Fruit fly (Drosophila melanogaster) Kc167 (cell line): ENCODE data around the gene Sh.

Experiments used
- Myc ChIP-seq: fragments of >200 bp; optimal IDR thresholded peaks from 2 replicates; lab custom pipeline; 2017; ENCODE audit warnings: missing external identifiers
- Sin3A ChIP-seq: fragments of >200 bp; optimal IDR thresholded peaks from 2 replicates; lab custom pipeline; 2018; ENCODE audit warnings: missing external identifiers
- h ChIP-seq: fragments of >200 bp; optimal IDR thresholded peaks from 3 replicates; lab custom pipeline; 2018; ENCODE audit warnings: missing external identifiers
- insv ChIP-seq: fragments of >200 bp; optimal IDR thresholded peaks from 3 replicates; lab custom pipeline; 2018; ENCODE audit warnings: missing external identifiers
- psq ChIP-seq: fragments of >200 bp; optimal IDR thresholded peaks from 2 replicates; lab custom pipeline; 2017; ENCODE audit warnings: missing external identifiers
- ttk ChIP-seq: sonication (Bioruptor generic); optimal IDR thresholded peaks from 2 replicates; lab custom pipeline; 2017; ENCODE audit warnings: missing external identifiers

The Sh gene

dm6 chrX:17886449-17887207 lies 176.4 kb downstream of the Sh start:
- TF ChIP-seq Myc (lab: Kevin White, UChicago) (no peak), insv (no peak), Sin3A (lab: Kevin White, UChicago) (no peak), psq (lab: Kevin White, UChicago) (no peak), h (lab: Kevin White, UChicago) (no peak), ttk (no peak)

- TF ChIP-seq h (lab: Kevin White, UChicago) = no peak
- TF ChIP-seq Myc (lab: Kevin White, UChicago) = no peak
- TF ChIP-seq ttk = no peak
- no peak for TF ChIP-seq Sin3A (lab: Kevin White, UChicago)
- no peak for TF ChIP-seq insv
- TF ChIP-seq psq (lab: Kevin White, UChicago) = no peak
These were observed 177.0 kb downstream of the Sh start for dm6 chrX:17886107-17886448.

- no peak for TF ChIP-seq Sin3A (lab: Kevin White, UChicago)
- TF ChIP-seq Myc (lab: Kevin White, UChicago) = no peak
- TF ChIP-seq insv = no peak
These were observed 177.8 kb downstream of the Sh start for dm6 chrX:17885295-17885694.

dm6 chrX:17884567-17884966 lies 178.5 kb downstream of the Sh start:
- TF ChIP-seq Sin3A (lab: Kevin White, UChicago) (no peak), psq (lab: Kevin White, UChicago) (no peak), Myc (lab: Kevin White, UChicago) (no peak), ttk (no peak), h (lab: Kevin White, UChicago) (no peak), insv (no peak)

- no peak for TF ChIP-seq h (lab: Kevin White, UChicago)
- no peak for TF ChIP-seq Myc (lab: Kevin White, UChicago)
- TF ChIP-seq insv = no peak
- no peak for TF ChIP-seq Sin3A (lab: Kevin White, UChicago)
- no peak for TF ChIP-seq psq (lab: Kevin White, UChicago)
- no peak for TF ChIP-seq ttk
These were observed 179.6 kb downstream of the Sh start, which contains the start of gene CG12985 for dm6 chrX:17883418-17883817. Gene CG12985, plus strand, starts transcription at chrX:17883718.

- TF ChIP-seq ttk (no peak), Myc (lab: Kevin White, UChicago) (no peak), h (lab: Kevin White, UChicago) (no peak), psq (lab: Kevin White, UChicago) (no peak), Sin3A (lab: Kevin White, UChicago) (no peak), insv (no peak)
These were observed 180.3 kb downstream of the Sh start for dm6 chrX:17882769-17883168.

- TF ChIP-seq ttk = no peak
- no peak for TF ChIP-seq psq (lab: Kevin White, UChicago)
- TF ChIP-seq h (lab: Kevin White, UChicago) = no peak
- no peak for TF ChIP-seq insv
- no peak for TF ChIP-seq Sin3A (lab: Kevin White, UChicago)
- TF ChIP-seq Myc (lab: Kevin White, UChicago) = no peak
These were observed 181.6 kb downstream of the Sh start for dm6 chrX:17881138-17882121.

- no peak for TF ChIP-seq insv
- no peak for TF ChIP-seq h (lab: Kevin White, UChicago)
These were observed 182.7 kb downstream of the Sh start for dm6 chrX:17880269-17880889.

- TF ChIP-seq Myc (lab: Kevin White, UChicago) (no peak), ttk (no peak), h (lab: Kevin White, UChicago) (no peak), Sin3A (lab: Kevin White, UChicago) (no peak), insv (no peak), psq (lab: Kevin White, UChicago) (no peak)
These were observed 183.7 kb downstream of the Sh start for dm6 chrX:17879211-17879897.

- no peak for TF ChIP-seq Sin3A (lab: Kevin White, UChicago)
- TF ChIP-seq insv = no peak
- no peak for TF ChIP-seq h (lab: Kevin White, UChicago)
- TF ChIP-seq Myc (lab: Kevin White, UChicago) = no peak
These were observed 184.4 kb downstream of the Sh start for dm6 chrX:17878632-17879033.

- TF ChIP-seq insv = no peak
- TF ChIP-seq ttk = no peak
- TF ChIP-seq h (lab: Kevin White, UChicago) = no peak
- TF ChIP-seq psq (lab: Kevin White, UChicago) = no peak
- no peak for TF ChIP-seq Myc (lab: Kevin White, UChicago)
- TF ChIP-seq Sin3A (lab: Kevin White, UChicago) = no peak
These were observed 185.1 kb downstream of the Sh start for dm6 chrX:17877974-17878373.
